ENCODE assay signal across 3 worm cellular contexts in the genomic region with DNA sequence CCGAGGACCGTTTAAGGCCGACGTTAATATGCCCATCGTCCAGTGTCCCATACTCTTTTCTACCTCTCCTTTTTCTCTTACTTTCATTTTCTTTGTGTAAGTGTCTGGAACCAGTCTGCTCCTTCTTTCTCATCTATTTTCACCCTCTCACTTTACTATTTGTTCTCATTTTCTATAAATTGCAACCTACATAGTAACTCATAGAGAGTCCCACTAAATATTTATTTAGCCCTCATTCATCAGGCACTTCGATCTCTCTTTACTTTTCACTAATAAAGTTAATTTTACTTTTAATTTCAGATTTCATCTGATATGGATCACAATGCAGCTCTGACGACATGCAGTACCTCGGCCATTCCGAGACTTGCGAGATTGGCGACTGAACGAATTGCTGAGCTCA.
TF ChIP-seq lines count a peak whose summit lies in the region.

TSS of gene zyg-11 (plus strand) at position 301 of the 400 bp plus-strand sequence.

TF ChIP-seq in whole organism, L1 larva, 84 proteins besides CTCF, POLR2A, EP300 and RAD21:
- TF ChIP-seq lin-15B (tag; optimal IDR thresholded peaks at IDR 0.05; lab: Kevin White, UChicago) (no peak), unc-130 (tag; optimal IDR thresholded peaks at IDR 0.05; lab: Kevin White, UChicago) (no peak), efl-1 (optimal IDR thresholded peaks at IDR 0.05; lab: Kevin White, UChicago) (peak in 1 of 2 experiments; percentile 12), efl-1 (GFP tag; optimal IDR thresholded peaks at IDR 0.05 in 1 of 2; lab: Kevin White, UChicago) (no peak), lir-3 (tag; optimal IDR thresholded peaks at IDR 0.05; lab: Kevin White, UChicago; ENCODE audit: poor library complexity) (peak; percentile 7), nhr-90 (tag; optimal IDR thresholded peaks at IDR 0.05; lab: Kevin White, UChicago; ENCODE audit: poor library complexity) (no peak), dsc-1 (tag; optimal IDR thresholded peaks at IDR 0.05; lab: Kevin White, UChicago) (no peak), blmp-1 (tag; optimal IDR thresholded peaks at IDR 0.05; lab: Kevin White, UChicago) (no peak)

TF ChIP-seq in whole organism, L2 larva, 48 proteins besides CTCF, POLR2A, EP300 and RAD21:
- peak; percentile 49 for TF ChIP-seq unc-55 (GFP tag; optimal IDR thresholded peaks at IDR 0.05; lab: Kevin White, UChicago)
- no peak for TF ChIP-seq dmd-4 (tag; optimal IDR thresholded peaks at IDR 0.05; lab: Kevin White, UChicago)

TF ChIP-seq in whole organism, L3 larva, 47 proteins besides CTCF, POLR2A, EP300 and RAD21:
- TF ChIP-seq ztf-11 (tag; optimal IDR thresholded peaks at IDR 0.05; lab: Kevin White, UChicago), result no peak
- no peak for TF ChIP-seq daf-12 (tag; optimal IDR thresholded peaks at IDR 0.05; lab: Kevin White, UChicago)
- no peak for TF ChIP-seq elt-1 (tag; optimal IDR thresholded peaks at IDR 0.05; lab: Kevin White, UChicago)
- TF ChIP-seq egl-5 (tag; optimal IDR thresholded peaks at IDR 0.05; lab: Kevin White, UChicago), result no peak
- peak; percentile 7 for TF ChIP-seq pha-4 (tag; optimal IDR thresholded peaks at IDR 0.05; lab: Kevin White, UChicago)
- no peak for TF ChIP-seq skn-1 (tag; optimal IDR thresholded peaks at IDR 0.05; lab: Kevin White, UChicago)
- no peak for TF ChIP-seq lin-39 (tag; optimal IDR thresholded peaks at IDR 0.05; lab: Kevin White, UChicago)
- TF ChIP-seq lin-15B (tag; optimal IDR thresholded peaks at IDR 0.05; lab: Kevin White, UChicago), result peak; percentile 63
- TF ChIP-seq ceh-82 (tag; optimal IDR thresholded peaks at IDR 0.05; lab: Kevin White, UChicago), result no peak
- TF ChIP-seq sea-2 (GFP tag; optimal IDR thresholded peaks at IDR 0.05; lab: Kevin White, UChicago), result no peak
